Fruit fly (Drosophila melanogaster) whole organism, embryonic: ENCODE results near the gene CG43401.

ENCODE experiments used
- Bdp1 ChIP-seq: fragments of 200-800 bp; sonication (Bioruptor generic); optimal IDR thresholded peaks from 3 replicates; lab custom pipeline; 2016; ENCODE audit warnings: missing biosample characterization, missing genetic modification characterization
- CG10366 ChIP-seq: fragments of 200-800 bp; sonication (Bioruptor generic); IDR thresholded peaks from 2 replicates; pipeline ENCODE4 v1.3.6; 2022; ENCODE audit warnings: missing biosample characterization, missing genetic modification characterization
- CG10462 ChIP-seq: fragments of 200-800 bp; sonication (Bioruptor generic); optimal IDR thresholded peaks from 2 replicates; lab custom pipeline; 2016; ENCODE audit warnings: missing biosample characterization, missing genetic modification characterization
- CG11696 ChIP-seq: fragments of 200-800 bp; sonication (Bioruptor generic); IDR thresholded peaks from 2 replicates; pipeline ENCODE4 v1.3.6; 2022; ENCODE audit warnings: missing biosample characterization, missing genetic modification characterization
- CG11723 ChIP-seq: fragments of 200-800 bp; sonication (Bioruptor generic); optimal IDR thresholded peaks from 2 replicates; lab custom pipeline; 2017; ENCODE audit warnings: missing biosample characterization, mild to moderate bottlenecking, missing genetic modification characterization
- CG13296 ChIP-seq: fragments of 200-800 bp; sonication (Bioruptor generic); optimal IDR thresholded peaks from 3 replicates; lab custom pipeline; 2018; ENCODE audit warnings: missing biosample characterization, mild to moderate bottlenecking, missing genetic modification characterization
- CG14441 ChIP-seq: fragments of 200-800 bp; sonication (Bioruptor generic); IDR thresholded peaks from 2 replicates; pipeline ENCODE4 v1.3.6; 2022; ENCODE audit warnings: missing biosample characterization, missing genetic modification characterization
- CG15601 ChIP-seq: fragments of 200-800 bp; sonication (Bioruptor generic); optimal IDR thresholded peaks from 3 replicates; lab custom pipeline; 2019; ENCODE audit warnings: missing biosample characterization, mild to moderate bottlenecking, missing genetic modification characterization, moderate library complexity
- CG15696 ChIP-seq: fragments of 200-800 bp; sonication (Bioruptor generic); optimal IDR thresholded peaks from 2 replicates; lab custom pipeline; 2019; ENCODE audit warnings: missing biosample characterization, mild to moderate bottlenecking, missing genetic modification characterization, moderate library complexity
- CG1832 ChIP-seq: fragments of 200-800 bp; sonication (Bioruptor generic); optimal IDR thresholded peaks from 2 replicates; lab custom pipeline; 2017; ENCODE audit warnings: missing biosample characterization, mild to moderate bottlenecking, missing genetic modification characterization, inconsistent platforms
- CG34376 ChIP-seq: fragments of 200-800 bp; sonication (Bioruptor generic); optimal IDR thresholded peaks from 2 replicates; lab custom pipeline; 2018; ENCODE audit warnings: missing biosample characterization, mild to moderate bottlenecking, missing genetic modification characterization
- CG34422 ChIP-seq: fragments of 200-800 bp; sonication (Bioruptor generic); IDR thresholded peaks from 3 replicates; pipeline ENCODE4 v1.3.6; 2022; ENCODE audit warnings: missing biosample characterization, missing genetic modification characterization
- CG3726 ChIP-seq: fragments of 200-800 bp; sonication (Bioruptor generic); IDR thresholded peaks from 3 replicates; pipeline ENCODE4, ENCODE4 v1.3.6; 2022; ENCODE audit warnings: missing biosample characterization, missing genetic modification characterization
- CG6254 ChIP-seq: fragments of 200-800 bp; sonication (Bioruptor generic); optimal IDR thresholded peaks from 3 replicates; lab custom pipeline; 2017; ENCODE audit warnings: mild to moderate bottlenecking, missing biosample characterization, missing genetic modification reagents, missing genetic modification characterization
- CG6272 ChIP-seq: fragments of 200-800 bp; sonication (Bioruptor generic); IDR thresholded peaks from 2 replicates; pipeline ENCODE4 v1.3.6; 2022; ENCODE audit warnings: missing biosample characterization, missing genetic modification characterization
- CG6689 ChIP-seq: fragments of 200-800 bp; sonication (Bioruptor generic); IDR thresholded peaks from 2 replicates; pipeline ENCODE4 v1.3.6; 2022; ENCODE audit warnings: missing biosample characterization, missing genetic modification characterization
- CG7745 ChIP-seq: fragments of 200-800 bp; sonication (Bioruptor generic); optimal IDR thresholded peaks from 2 replicates; lab custom pipeline; 2018; ENCODE audit warnings: missing biosample characterization, mild to moderate bottlenecking, missing genetic modification characterization, moderate library complexity
- CTCF ChIP-seq: fragments of 200-800 bp; sonication (Bioruptor generic); optimal IDR thresholded peaks from 2 replicates; lab custom pipeline; 2017; ENCODE audit warnings: missing biosample characterization, mild to moderate bottlenecking, missing genetic modification characterization, moderate library complexity
- Eip74EF ChIP-seq, 2 experiments: fragments of 200-800 bp in 1 of 2; fragments of >200 bp in 1 of 2; sonication (Bioruptor generic) in 1 of 2; optimal IDR thresholded peaks; 2 replicates each; lab custom pipeline; 2017 to 2019; ENCODE audit warnings: missing biosample characterization in 2 of 2, missing genetic modification characterization in 2 of 2, mild to moderate bottlenecking in 1 of 2, moderate library complexity in 1 of 2
- Ets65A ChIP-seq: fragments of 200-800 bp; sonication (Bioruptor generic); peaks from one replicate; lab custom pipeline; 2016; ENCODE audit warnings: missing biosample characterization, missing genetic modification characterization
- H15 ChIP-seq: fragments of 200-800 bp; sonication (Bioruptor generic); IDR thresholded peaks from 3 replicates; pipeline ENCODE4 v1.3.6; 2022; ENCODE audit warnings: missing biosample characterization, missing genetic modification characterization
- Hr39 ChIP-seq: fragments of >200 bp; optimal IDR thresholded peaks from 2 replicates; lab custom pipeline; 2017
- Med ChIP-seq: fragments of 200-800 bp; sonication (Bioruptor generic); peaks from one replicate; lab custom pipeline; 2016; ENCODE audit warnings: missing biosample characterization, missing genetic modification characterization, mild to moderate bottlenecking, inconsistent platforms, moderate library complexity
- Meics ChIP-seq: fragments of 200-800 bp; sonication (Bioruptor generic); optimal IDR thresholded peaks from 2 replicates; lab custom pipeline; 2017; ENCODE audit warnings: missing biosample characterization, mild to moderate bottlenecking, missing genetic modification characterization
- Mes4 ChIP-seq: fragments of 200-800 bp; sonication (Bioruptor generic); optimal IDR thresholded peaks from 2 replicates; lab custom pipeline; 2016; ENCODE audit warnings: missing biosample characterization, missing genetic modification characterization
- Mrtf ChIP-seq: fragments of 200-800 bp; sonication (Bioruptor generic); IDR thresholded peaks from 3 replicates; pipeline ENCODE4 v1.3.6; 2022; ENCODE audit warnings: missing biosample characterization, missing genetic modification characterization
- Pdp1 ChIP-seq, 2 experiments: fragments of 200-800 bp; sonication (Bioruptor generic); optimal IDR thresholded peaks; 3 replicates each; lab custom pipeline; 2016; ENCODE audit warnings: missing biosample characterization in 2 of 2, missing genetic modification characterization in 2 of 2, mild to moderate bottlenecking in 1 of 2, moderate library complexity in 1 of 2
- Rfx ChIP-seq: fragments of 200-800 bp; sonication (Bioruptor generic); IDR thresholded peaks from 2 replicates; pipeline ENCODE4 v1.3.6; 2022; ENCODE audit warnings: missing biosample characterization, missing genetic modification characterization
- bowl ChIP-seq: fragments of 200-800 bp; sonication (Bioruptor generic); IDR thresholded peaks from 2 replicates; pipeline ENCODE4 v1.3.6; 2022; ENCODE audit warnings: missing biosample characterization, missing genetic modification characterization
- ci ChIP-seq: fragments of 200-800 bp; sonication (Bioruptor generic); IDR thresholded peaks from 3 replicates; pipeline ENCODE4 v1.3.6; 2022; ENCODE audit warnings: missing biosample characterization, missing genetic modification characterization
- dan ChIP-seq: fragments of 200-800 bp; sonication (Bioruptor generic); IDR thresholded peaks from 2 replicates; pipeline ENCODE4 v1.3.6; 2022; ENCODE audit warnings: missing biosample characterization, missing genetic modification characterization
- fu2 ChIP-seq: fragments of 200-800 bp; sonication (Bioruptor generic); optimal IDR thresholded peaks from 2 replicates; lab custom pipeline; 2016; ENCODE audit warnings: missing biosample characterization, missing genetic modification characterization
- gsb ChIP-seq: fragments of 200-800 bp; sonication (Bioruptor generic); IDR thresholded peaks from 2 replicates; pipeline ENCODE4 v1.3.6; 2022; ENCODE audit warnings: missing biosample characterization, missing genetic modification characterization
- lbe ChIP-seq: fragments of 200-800 bp; sonication (Bioruptor generic); optimal IDR thresholded peaks from 2 replicates; lab custom pipeline; 2016; ENCODE audit warnings: missing biosample characterization, mild to moderate bottlenecking, missing genetic modification characterization
- lilli ChIP-seq: fragments of 200-800 bp; sonication (Bioruptor generic); optimal IDR thresholded peaks from 3 replicates; lab custom pipeline; 2016; ENCODE audit warnings: missing biosample characterization, missing genetic modification characterization
- nau ChIP-seq: fragments of 200-800 bp; sonication (Bioruptor generic); optimal IDR thresholded peaks from 3 replicates; lab custom pipeline; 2017; ENCODE audit warnings: missing biosample characterization, mild to moderate bottlenecking, missing genetic modification characterization, missing genetic modification reagents
- odd ChIP-seq: fragments of 200-800 bp; sonication (Bioruptor generic); optimal IDR thresholded peaks from 2 replicates; lab custom pipeline; 2017; ENCODE audit warnings: missing biosample characterization, mild to moderate bottlenecking, missing genetic modification characterization
- p53 ChIP-seq: fragments of 200-800 bp; sonication (Bioruptor generic); optimal IDR thresholded peaks from 2 replicates; lab custom pipeline; 2016; ENCODE audit warnings: missing biosample characterization, missing genetic modification characterization
- pum ChIP-seq: fragments of 200-800 bp; sonication (Bioruptor generic); optimal IDR thresholded peaks from 2 replicates; lab custom pipeline; 2016; ENCODE audit warnings: missing biosample characterization, missing genetic modification characterization
- repo ChIP-seq: fragments of 200-800 bp; sonication (Bioruptor generic); optimal IDR thresholded peaks from 2 replicates; lab custom pipeline; 2016; ENCODE audit warnings: missing biosample characterization, missing genetic modification characterization
- sc ChIP-seq, 3 experiments: fragments of >200 bp in 2 of 3; fragments of 200-800 bp in 1 of 3; sonication (Bioruptor generic) in 1 of 3; optimal IDR thresholded peaks; 2 replicates in 2 of 3; 3 replicates in 1 of 3; lab custom pipeline; 2017; ENCODE audit warnings: mild to moderate bottlenecking in 1 of 3, missing biosample characterization in 1 of 3, missing genetic modification characterization in 1 of 3, missing genetic modification reagents in 1 of 3
- sd ChIP-seq: fragments of 200-800 bp; sonication (Bioruptor generic); optimal IDR thresholded peaks from 3 replicates; lab custom pipeline; 2018; ENCODE audit warnings: missing biosample characterization, mild to moderate bottlenecking, missing genetic modification characterization, moderate library complexity
- sens ChIP-seq: fragments of 200-800 bp; sonication (Bioruptor generic); peaks from one replicate; lab custom pipeline; 2016; ENCODE audit warnings: missing biosample characterization, missing genetic modification characterization
- sim ChIP-seq: fragments of 200-800 bp; sonication (Bioruptor generic); IDR thresholded peaks from 2 replicates; pipeline ENCODE4 v1.3.6; 2022; ENCODE audit warnings: missing biosample characterization, missing genetic modification characterization
- ssp ChIP-seq: fragments of 200-800 bp; sonication (Bioruptor generic); IDR thresholded peaks from 2 replicates; pipeline ENCODE4 v1.3.6; 2022; ENCODE audit warnings: missing biosample characterization, missing genetic modification characterization
- sug ChIP-seq: fragments of 200-800 bp; optimal IDR thresholded peaks from 2 replicates; lab custom pipeline; 2019; ENCODE audit warnings: missing biosample characterization, mild to moderate bottlenecking, missing genetic modification characterization, moderate library complexity
- tll ChIP-seq, 2 experiments: fragments of 200-800 bp in 1 of 2; fragments of >200 bp in 1 of 2; sonication (Bioruptor generic) in 1 of 2; optimal IDR thresholded peaks; 2 replicates each; lab custom pipeline; 2017 to 2019; ENCODE audit warnings: missing biosample characterization in 2 of 2, missing genetic modification characterization in 2 of 2, mild to moderate bottlenecking in 1 of 2, moderate library complexity in 1 of 2
- toy ChIP-seq: fragments of 200-800 bp; sonication (Bioruptor generic); IDR thresholded peaks from 2 replicates; pipeline ENCODE4 v1.3.6; 2022; ENCODE audit warnings: missing biosample characterization, missing genetic modification characterization
- vvl ChIP-seq: fragments of 200-800 bp; sonication (Bioruptor generic); IDR thresholded peaks from 2 replicates; pipeline ENCODE4 v1.3.6; 2022; ENCODE audit warnings: missing biosample characterization, missing genetic modification characterization
- zfh1 ChIP-seq: fragments of 200-800 bp; sonication (Bioruptor generic); IDR thresholded peaks from 3 replicates; pipeline ENCODE4 v1.3.6; 2022; ENCODE audit warnings: missing biosample characterization, missing genetic modification characterization

CG43401 gene

dm6 chr2L:1456305-1456704 is 28.0 kb downstream of the CG43401 start (continued):
- TF ChIP-seq Eip74EF (GFP tag; optimal IDR thresholded peaks at IDR 0.05; lab: Kevin White, UChicago) (peak in 1 of 2 experiments; percentile 3), Bdp1 (GFP tag; lab: Kevin White, UChicago) (no peak), CG34376 (no peak), CG11696 (GFP tag; lab: Robert Waterston, UW) (no peak), CG7745 (tag; lab: Kevin White, UChicago) (no peak)

- TF ChIP-seq CG6689 (GFP tag; lab: Robert Waterston, UW) (peak; percentile 42; the same call in 1 of the 2 replicates), Med (peak; percentile 68), Meics (GFP tag; lab: Kevin White, UChicago) (no peak), sens (GFP tag; lab: Kevin White, UChicago) (peak; percentile 87), CG13296 (no peak), Pdp1 (GFP tag; optimal IDR thresholded peaks at IDR 0.05; lab: Kevin White, UChicago) (peak in 1 of 2 experiments; percentile 2), sug (tag; lab: Kevin White, UChicago) (no peak), Mrtf (GFP tag; lab: Robert Waterston, UW) (no peak), Bdp1 (GFP tag; lab: Kevin White, UChicago) (no peak), fu2 (GFP tag; lab: Kevin White, UChicago) (no peak), bowl (no peak), Ets65A (no peak), CG1832 (GFP tag; lab: Kevin White, UChicago) (no peak), CG10462 (GFP tag; lab: Kevin White, UChicago) (no peak), nau (GFP tag; lab: Kevin White, UChicago) (no peak), sim (GFP tag; lab: Robert Waterston, UW) (0 out of 2 replicates have a peak, but pooled peaks have one; percentile 30), dan (GFP tag; lab: Robert Waterston, UW) (peak; percentile 36; the same call in 1 of the 2 replicates), sc (optimal IDR thresholded peaks at IDR 0.05; lab: Kevin White, UChicago) (no peak), sc (GFP tag; optimal IDR thresholded peaks at IDR 0.05; lab: Kevin White, UChicago) (no peak), CG34422 (GFP tag; lab: Robert Waterston, UW) (no peak), CG10366 (GFP tag; lab: Robert Waterston, UW) (no peak), Hr39 (lab: Kevin White, UChicago) (no peak), p53 (no peak), H15 (GFP tag; lab: Robert Waterston, UW) (no peak), CG6272 (GFP tag; lab: Robert Waterston, UW) (peak; percentile 36; the same call in 1 of the 2 replicates), CG11723 (GFP tag; lab: Kevin White, UChicago) (no peak), zfh1 (GFP tag; lab: Robert Waterston, UW) (0 out of 3 replicates have a peak, but pooled peaks have one; percentile 36), CG14441 (GFP tag; lab: Robert Waterston, UW) (no peak), ssp (GFP tag; lab: Robert Waterston, UW) (0 out of 2 replicates have a peak, but pooled peaks have one; percentile 14), lilli (no peak), CG3726 (GFP tag; lab: Robert Waterston, UW) (no peak), toy (GFP tag; lab: Robert Waterston, UW) (no peak), Mes4 (GFP tag; lab: Kevin White, UChicago) (no peak), lbe (no peak), odd (GFP tag; lab: Kevin White, UChicago) (no peak), tll (GFP tag; optimal IDR thresholded peaks at IDR 0.05; lab: Kevin White, UChicago) (peak in 1 of 2 experiments; percentile 33), vvl (0 out of 2 replicates have a peak, but pooled peaks have one; percentile 7), CG15696 (tag; lab: Kevin White, UChicago) (peak; percentile 71), ci (GFP tag; lab: Robert Waterston, UW) (no peak), pum (GFP tag; lab: Kevin White, UChicago) (peak; percentile 3), sd (tag; lab: Kevin White, UChicago) (no peak), repo (GFP tag; lab: Kevin White, UChicago) (no peak), CG6254 (GFP tag; lab: Kevin White, UChicago) (no peak), gsb (no peak), CG15601 (tag; lab: Kevin White, UChicago) (no peak), CTCF (GFP tag; lab: Kevin White, UChicago) (no peak), Rfx (GFP tag; lab: Robert Waterston, UW) (no peak)
Measured at dm6 chr2L:1456822-1457221, 28.5 kb downstream of the CG43401 start.
